Worm (Caenorhabditis elegans) whole organism, L1 larva: ENCODE results near the gene F16G10.5.

ENCODE experiments used
- C04F5.9 ChIP-seq: sonication (generic microtip); optimal IDR thresholded peaks from 2 replicates; lab custom pipeline; 2016; ENCODE audit warnings: missing genetic modification characterization, missing compliant biosample characterization
- C16A3.4 ChIP-seq: fragments of 150-350 bp; optimal IDR thresholded peaks from 2 replicates; lab custom pipeline; 2014; ENCODE audit warnings: missing biosample characterization, missing genetic modification characterization
- Y116A8C.19 ChIP-seq: sonication (generic microtip); optimal IDR thresholded peaks from 2 replicates; lab custom pipeline; 2016; ENCODE audit warnings: missing compliant biosample characterization, missing genetic modification characterization, borderline replicate concordance
- alr-1 ChIP-seq: fragments of 200-800 bp; sonication (Bioruptor generic); optimal IDR thresholded peaks from 2 replicates; lab custom pipeline; 2018; ENCODE audit warnings: borderline replicate concordance, mild to moderate bottlenecking, missing genetic modification characterization, missing compliant biosample characterization
- blmp-1 ChIP-seq: fragments of 150-350 bp; optimal IDR thresholded peaks from 2 replicates; lab custom pipeline; 2014; ENCODE audit warnings: missing biosample characterization, missing genetic modification characterization
- ceh-90 ChIP-seq: sonication (generic microtip); optimal IDR thresholded peaks from 2 replicates; lab custom pipeline; 2016; ENCODE audit warnings: missing genetic modification characterization, missing compliant biosample characterization
- ces-1 ChIP-seq: fragments of 150-350 bp; optimal IDR thresholded peaks from 2 replicates; lab custom pipeline; 2014; ENCODE audit warnings: missing biosample characterization, missing genetic modification reagents, missing genetic modification characterization
- dpl-1 ChIP-seq, 3 experiments: fragments of 150-350 bp in 2 of 3; sonication (generic microtip) in 1 of 3; optimal IDR thresholded peaks; 2 replicates each; lab custom pipeline; 2014 to 2017; ENCODE audit warnings: missing biosample characterization in 3 of 3, missing genetic modification characterization in 3 of 3, missing genetic modification reagents in 3 of 3
- efl-3 ChIP-seq: fragments of 200-800 bp; sonication (Bioruptor generic); optimal IDR thresholded peaks from 2 replicates; lab custom pipeline; 2018; ENCODE audit warnings: mild to moderate bottlenecking, missing genetic modification characterization, missing compliant biosample characterization
- elt-3 ChIP-seq, 6 experiments: fragments of 150-350 bp in 1 of 6; sonication (generic microtip); optimal IDR thresholded peaks; 2 replicates each; lab custom pipeline; 2017 to 2018; ENCODE audit warnings: missing biosample characterization in 6 of 6, missing genetic modification characterization in 6 of 6, inconsistent platforms in 1 of 6
- fkh-8 ChIP-seq: sonication (generic microtip); optimal IDR thresholded peaks from 2 replicates; lab custom pipeline; 2016; ENCODE audit warnings: mild to moderate bottlenecking, missing genetic modification characterization, missing compliant biosample characterization
- fos-1 ChIP-seq: fragments of 150-350 bp; optimal IDR thresholded peaks from 2 replicates; lab custom pipeline; 2014; ENCODE audit warnings: missing biosample characterization, missing genetic modification characterization
- grh-1 ChIP-seq: fragments of 200-800 bp; sonication (Bioruptor generic); IDR thresholded peaks from 2 replicates; pipeline ENCODE4 v1.3.6; 2022; ENCODE audit warnings: missing genetic modification reagents, missing genetic modification characterization, missing compliant biosample characterization
- hlh-17 ChIP-seq: fragments of 200-800 bp; sonication (Bioruptor generic); optimal IDR thresholded peaks from 2 replicates; lab custom pipeline; 2018; ENCODE audit warnings: missing genetic modification characterization, mild to moderate bottlenecking, missing compliant biosample characterization, moderate library complexity, borderline replicate concordance
- hpl-2 ChIP-seq: fragments of 150-350 bp; optimal IDR thresholded peaks from 2 replicates; lab custom pipeline; 2014; ENCODE audit warnings: missing biosample characterization, missing genetic modification reagents, missing genetic modification characterization
- irx-1 ChIP-seq: sonication (generic microtip); optimal IDR thresholded peaks from 2 replicates; lab custom pipeline; 2016; ENCODE audit warnings: missing genetic modification characterization, missing compliant biosample characterization
- lin-13 ChIP-seq: fragments of 150-350 bp; optimal IDR thresholded peaks from 2 replicates; lab custom pipeline; 2014; ENCODE audit warnings: missing biosample characterization, missing genetic modification reagents, missing genetic modification characterization
- lin-35 ChIP-seq, 2 experiments: fragments of 150-350 bp; optimal IDR thresholded peaks; 2 replicates each; lab custom pipeline; 2014; ENCODE audit warnings: missing biosample characterization in 2 of 2, missing genetic modification characterization in 2 of 2, missing genetic modification reagents in 2 of 2
- mab-9 ChIP-seq: fragments of 200-800 bp; sonication (Bioruptor generic); IDR thresholded peaks from 2 replicates; pipeline ENCODE4 v1.3.6; 2022; ENCODE audit warnings: missing genetic modification reagents, missing genetic modification characterization, missing compliant biosample characterization
- nhr-11 ChIP-seq: fragments of 150-350 bp; optimal IDR thresholded peaks from 2 replicates; lab custom pipeline; 2014; ENCODE audit warnings: missing biosample characterization, missing genetic modification characterization
- nhr-19 ChIP-seq: fragments of 200-800 bp; sonication (Bioruptor generic); conservative IDR thresholded peaks from 2 replicates; pipeline ENCODE4 v1.3.6; 2022; ENCODE audit warnings: missing genetic modification characterization, missing compliant biosample characterization
- nhr-20 ChIP-seq: sonication (generic microtip); optimal IDR thresholded peaks from 2 replicates; lab custom pipeline; 2016; ENCODE audit warnings: mild to moderate bottlenecking, missing genetic modification characterization, missing compliant biosample characterization
- nhr-28 ChIP-seq: fragments of 150-350 bp; optimal IDR thresholded peaks from 2 replicates; lab custom pipeline; 2014; ENCODE audit warnings: missing biosample characterization, missing genetic modification characterization
- nhr-47 ChIP-seq: sonication (generic microtip); optimal IDR thresholded peaks from 2 replicates; lab custom pipeline; 2016; ENCODE audit warnings: mild to moderate bottlenecking, missing genetic modification characterization, moderate library complexity, missing compliant biosample characterization
- nhr-71 ChIP-seq: sonication (generic microtip); optimal IDR thresholded peaks from 2 replicates; lab custom pipeline; 2016; ENCODE audit warnings: mild to moderate bottlenecking, missing genetic modification characterization, moderate library complexity, missing compliant biosample characterization
- nhr-76 ChIP-seq: sonication (generic microtip); optimal IDR thresholded peaks from 2 replicates; lab custom pipeline; 2017; ENCODE audit warnings: missing biosample characterization, missing genetic modification characterization
- snpc-4 ChIP-seq: fragments of 150-350 bp; optimal IDR thresholded peaks from 2 replicates; lab custom pipeline; 2014; ENCODE audit warnings: missing biosample characterization, missing genetic modification characterization
- sox-4 ChIP-seq: sonication (generic microtip); optimal IDR thresholded peaks from 2 replicates; lab custom pipeline; 2016; ENCODE audit warnings: missing genetic modification characterization, missing compliant biosample characterization
- sup-37 ChIP-seq: fragments of 200-800 bp; sonication (Bioruptor generic); optimal IDR thresholded peaks from 2 replicates; lab custom pipeline; 2018; ENCODE audit warnings: mild to moderate bottlenecking, missing genetic modification characterization, missing compliant biosample characterization
- unc-130 ChIP-seq: fragments of 150-350 bp; optimal IDR thresholded peaks from 2 replicates; lab custom pipeline; 2017; ENCODE audit warnings: missing biosample characterization, missing genetic modification characterization, inconsistent platforms
- unc-86 ChIP-seq: sonication (generic microtip); optimal IDR thresholded peaks from 2 replicates; lab custom pipeline; 2016; ENCODE audit warnings: missing genetic modification characterization, missing compliant biosample characterization
- unc-98 ChIP-seq: fragments of 200-800 bp; sonication (Bioruptor generic); IDR thresholded peaks from 2 replicates; pipeline ENCODE4 v1.3.6; 2022; ENCODE audit warnings: missing genetic modification characterization, missing compliant biosample characterization
- vab-15 ChIP-seq: sonication (generic microtip); optimal IDR thresholded peaks from 2 replicates; lab custom pipeline; 2017; ENCODE audit warnings: missing genotype, mild to moderate bottlenecking, missing genetic modification characterization, missing compliant biosample characterization
- ztf-11 ChIP-seq, 2 experiments: sonication (generic microtip); optimal IDR thresholded peaks; 2 replicates each; lab custom pipeline; 2016 to 2017; ENCODE audit warnings: missing genetic modification characterization in 2 of 2, missing biosample characterization in 1 of 2, missing compliant biosample characterization in 1 of 2
- ztf-4 ChIP-seq: fragments of 150-350 bp; optimal IDR thresholded peaks from 2 replicates; lab custom pipeline; 2014; ENCODE audit warnings: missing biosample characterization, missing genetic modification characterization

F16G10.5 gene

DNA sequence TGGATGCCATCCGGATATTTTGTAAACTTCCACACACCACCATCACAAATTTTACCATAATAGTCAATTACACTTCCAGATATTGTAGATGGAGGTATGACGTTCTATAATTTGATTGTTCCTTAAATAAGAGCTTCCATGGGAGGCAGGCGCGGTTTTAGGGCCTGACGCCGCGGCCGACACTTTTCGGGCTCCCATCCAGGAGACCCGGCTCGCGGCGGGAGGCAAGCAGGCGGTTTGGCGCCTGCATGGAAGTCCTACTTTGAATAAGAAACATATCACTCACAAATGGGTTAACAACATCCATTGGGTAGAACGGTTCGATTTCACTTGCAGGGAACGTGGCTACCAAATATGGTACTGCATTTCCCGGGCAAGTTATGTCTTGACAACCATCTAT, 12.6 kb downstream of the F16G10.5 start:
- TF ChIP-seq nhr-47 (tag; lab: Kevin White, UChicago) (no peak), nhr-71 (tag; lab: Kevin White, UChicago) (no peak), fkh-8 (no peak), sox-4 (no peak), snpc-4 (tag; lab: Kevin White, UChicago) (no peak), unc-130 (tag; lab: Kevin White, UChicago) (no peak), nhr-76 (no peak), ceh-90 (tag; lab: Kevin White, UChicago) (no peak), C04F5.9 (no peak), mab-9 (GFP tag; lab: Robert Waterston, UW) (no peak)

DNA sequence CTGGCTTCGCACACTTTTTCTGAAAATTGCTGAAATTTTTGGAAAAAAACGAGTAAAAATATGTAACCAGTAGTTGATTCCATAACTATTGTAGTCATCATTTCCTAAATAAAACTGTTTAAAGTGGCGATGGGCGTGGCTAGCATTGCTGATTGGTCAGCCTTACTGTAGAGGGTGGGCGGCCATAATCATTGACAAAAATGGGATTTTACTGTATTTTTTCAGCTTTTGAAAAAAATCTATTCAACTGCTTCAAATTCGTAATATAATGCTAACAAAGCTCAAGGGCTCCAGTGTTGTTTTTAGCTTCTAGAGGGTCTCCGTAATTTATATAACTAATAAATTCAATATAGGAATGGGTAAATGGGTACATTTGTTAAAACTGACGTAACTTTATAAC, 13.1 kb downstream of the F16G10.5 start, which contains the start of gene F16G10.7:
F16G10.7 (minus strand) TSS at position 101 of the 400 bp plus-strand sequence.
- TF ChIP-seq nhr-20 (tag; lab: Kevin White, UChicago) (no peak), vab-15 (tag; lab: Kevin White, UChicago) (no peak), unc-86 (tag; lab: Kevin White, UChicago) (no peak), unc-98 (GFP tag; lab: Robert Waterston, UW) (no peak), mab-9 (GFP tag; lab: Robert Waterston, UW) (no peak), ztf-4 (tag; lab: Kevin White, UChicago) (no peak), hpl-2 (GFP tag; lab: Kevin White, UChicago) (no peak)
- TF ChIP-seq, all 84 proteins: peak for 0

DNA sequence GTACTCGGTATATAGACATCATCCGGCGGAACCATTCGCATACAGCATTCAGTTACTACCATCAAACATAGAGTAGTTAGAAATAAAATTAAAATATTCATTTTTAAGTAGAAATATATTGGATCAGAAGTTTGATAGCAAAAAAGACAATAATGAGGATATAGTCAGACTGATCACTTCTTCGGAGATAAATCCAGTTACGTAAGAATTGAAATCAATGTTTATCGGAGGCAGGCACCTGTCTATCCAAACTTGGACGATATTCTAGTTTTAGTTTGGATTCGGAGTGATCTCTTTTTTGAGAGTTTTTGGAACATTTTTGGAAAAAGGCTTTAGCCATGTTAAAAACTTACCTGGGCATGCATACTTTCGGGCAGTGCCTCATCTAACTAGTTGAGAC, 16.2 kb downstream of the F16G10.5 start, which contains the start of gene F16G10.8:
F16G10.8 (minus strand) TSS at position 101 of the 400 bp plus-strand sequence.
- TF ChIP-seq fos-1 (tag; lab: Kevin White, UChicago) (no peak), sup-37 (GFP tag; lab: Kevin White, UChicago) (no peak), lin-13 (GFP tag; lab: Kevin White, UChicago) (no peak), ztf-11 (tag; optimal IDR thresholded peaks at IDR 0.05; lab: Kevin White, UChicago) (no peak), alr-1 (tag; lab: Kevin White, UChicago) (no peak), lin-35 (GFP tag; optimal IDR thresholded peaks at IDR 0.05; lab: Kevin White, UChicago) (no peak), blmp-1 (tag; lab: Kevin White, UChicago) (no peak), C16A3.4 (no peak), nhr-28 (no peak), Y116A8C.19 (tag; lab: Kevin White, UChicago) (no peak), irx-1 (tag; lab: Kevin White, UChicago) (no peak), unc-130 (tag; lab: Kevin White, UChicago) (no peak), nhr-19 (GFP tag; lab: Robert Waterston, UW) (no peak), elt-3 (tag; optimal IDR thresholded peaks at IDR 0.05; lab: Kevin White, UChicago) (no peak), hlh-17 (GFP tag; lab: Kevin White, UChicago) (no peak), grh-1 (GFP tag; lab: Robert Waterston, UW) (no peak)

DNA sequence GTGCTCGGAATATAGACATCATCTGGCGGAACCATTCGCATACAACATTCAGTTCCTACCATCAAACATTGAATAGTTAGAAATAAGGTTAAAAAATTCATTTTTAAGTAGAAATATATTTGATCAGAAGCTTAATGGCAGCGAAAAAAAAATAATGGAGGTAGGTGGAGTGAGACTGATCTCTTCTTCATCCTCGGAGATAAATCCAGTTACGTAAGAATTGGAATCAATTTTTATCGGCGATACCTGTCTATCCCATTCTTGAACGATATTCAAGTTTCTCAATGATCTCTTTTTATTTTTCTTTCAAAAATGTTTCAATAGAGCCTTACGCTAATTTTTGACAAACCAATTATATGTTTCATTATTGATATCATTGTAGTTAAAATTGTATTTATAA, 18.4 kb downstream of the F16G10.5 start, which contains the start of gene F16G10.9:
F16G10.9 (minus strand) TSS at position 101 of the 400 bp plus-strand sequence.
- TF ChIP-seq ces-1 (GFP tag; lab: Kevin White, UChicago) (no peak), nhr-11 (no peak), fos-1 (tag; lab: Kevin White, UChicago) (no peak), C04F5.9 (no peak), dpl-1 (GFP tag; optimal IDR thresholded peaks at IDR 0.05; lab: Kevin White, UChicago) (no peak), efl-3 (GFP tag; lab: Kevin White, UChicago) (no peak), fkh-8 (no peak)
